Worm (Caenorhabditis elegans) whole organism, L4 larva: ENCODE data around the gene C04B4.2.
A peak's percentile ranks its signal among the peaks of the same experiment; 100 is the strongest.

Experiments used
- D1046.2 ChIP-seq: fragments of 200-800 bp; sonication (Bioruptor generic); IDR thresholded peaks from 2 replicates; pipeline ENCODE4 v1.3.6; 2022; ENCODE audit warnings: missing genetic modification characterization, missing compliant biosample characterization
- F26F4.8 ChIP-seq: fragments of 200-800 bp; sonication (Bioruptor generic); conservative IDR thresholded peaks from 2 replicates; pipeline ENCODE4 v1.3.6; 2022; ENCODE audit warnings: missing genetic modification characterization, missing compliant biosample characterization
- F37D6.2 ChIP-seq: sonication (generic microtip); optimal IDR thresholded peaks from 2 replicates; lab custom pipeline; 2016; ENCODE audit warnings: mild to moderate bottlenecking, missing genetic modification characterization, missing compliant biosample characterization
- Y5F2A.4 ChIP-seq: fragments of 200-800 bp; sonication (Bioruptor generic); optimal IDR thresholded peaks from 2 replicates; lab custom pipeline; 2018; ENCODE audit warnings: mild to moderate bottlenecking, missing genetic modification characterization, missing compliant biosample characterization
- aha-1 ChIP-seq: fragments of 150-350 bp; peaks from one replicate; lab custom pipeline; 2014; ENCODE audit warnings: missing biosample characterization, missing genetic modification characterization
- ama-1 ChIP-seq: fragments of 150-350 bp; optimal IDR thresholded peaks from 2 replicates; lab custom pipeline; 2014; ENCODE audit warnings: inconsistent platforms, mixed read lengths
- ceh-20 ChIP-seq: fragments of 200-800 bp; sonication (Bioruptor generic); IDR thresholded peaks from 2 replicates; pipeline ENCODE4 v1.3.6; 2022; ENCODE audit warnings: missing genetic modification reagents, missing genetic modification characterization, missing compliant biosample characterization
- ceh-44 ChIP-seq: fragments of 200-800 bp; sonication (Bioruptor generic); IDR thresholded peaks from 2 replicates; pipeline ENCODE4 v1.3.6; 2022; ENCODE audit warnings: missing genetic modification reagents, missing genetic modification characterization, missing compliant biosample characterization
- ceh-82 ChIP-seq: sonication (generic microtip); optimal IDR thresholded peaks from 2 replicates; lab custom pipeline; 2017; ENCODE audit warnings: missing biosample characterization, missing genetic modification characterization
- ces-1 ChIP-seq: fragments of 150-350 bp; sonication (generic microtip); optimal IDR thresholded peaks from 4 replicates; lab custom pipeline; 2014; ENCODE audit warnings: missing biosample characterization, missing genetic modification reagents, missing genetic modification characterization
- daf-19 ChIP-seq: fragments of 200-800 bp; sonication (Bioruptor generic); conservative IDR thresholded peaks from 2 replicates; pipeline ENCODE4 v1.3.6; 2022; ENCODE audit warnings: missing genetic modification characterization, missing compliant biosample characterization
- dmd-8 ChIP-seq: fragments of 200-800 bp; sonication (Bioruptor generic); IDR thresholded peaks from 2 replicates; pipeline ENCODE4 v1.3.6; 2022; ENCODE audit warnings: missing genetic modification characterization, missing compliant biosample characterization
- dmd-9 ChIP-seq: fragments of 200-800 bp; sonication (Bioruptor generic); IDR thresholded peaks from 2 replicates; pipeline ENCODE4 v1.3.6; 2022; ENCODE audit warnings: missing genetic modification reagents, missing genetic modification characterization, missing compliant biosample characterization
- dpl-1 ChIP-seq: fragments of 150-350 bp; optimal IDR thresholded peaks from 2 replicates; lab custom pipeline; 2014; ENCODE audit warnings: missing biosample characterization, missing genetic modification reagents, missing genetic modification characterization
- dve-1 ChIP-seq: sonication (generic microtip); optimal IDR thresholded peaks from 2 replicates; lab custom pipeline; 2017; ENCODE audit warnings: antibody characterized with exemption, mild to moderate bottlenecking, missing genetic modification characterization, missing compliant biosample characterization; ENCODE audit not compliant: insufficient read depth
- egl-43 ChIP-seq: fragments of 200-800 bp; sonication (Bioruptor generic); IDR thresholded peaks from 2 replicates; pipeline ENCODE4 v1.3.6; 2022; ENCODE audit warnings: missing genetic modification reagents, missing genetic modification characterization, missing compliant biosample characterization
- fkh-10 ChIP-seq: fragments of 150-350 bp; optimal IDR thresholded peaks from 2 replicates; lab custom pipeline; 2014; ENCODE audit warnings: missing biosample characterization, missing genetic modification reagents, missing genetic modification characterization
- fos-1 ChIP-seq: fragments of 150-350 bp; optimal IDR thresholded peaks from 2 replicates; lab custom pipeline; 2014; ENCODE audit warnings: missing biosample characterization, missing genetic modification characterization
- hif-1 ChIP-seq, 2 experiments: sonication (generic microtip); optimal IDR thresholded peaks; 2 replicates each; lab custom pipeline; 2016 to 2017; ENCODE audit warnings: missing compliant biosample characterization in 2 of 2, missing genetic modification characterization in 2 of 2, missing genetic modification reagents in 2 of 2, missing genotype in 2 of 2, mild to moderate bottlenecking in 1 of 2
- hlh-11 ChIP-seq: fragments of 200-800 bp; sonication (Bioruptor generic); optimal IDR thresholded peaks from 2 replicates; lab custom pipeline; 2018; ENCODE audit warnings: mild to moderate bottlenecking, missing genetic modification characterization, missing compliant biosample characterization
- lin-39 ChIP-seq: fragments of 150-350 bp; optimal IDR thresholded peaks from 2 replicates; lab custom pipeline; 2014; ENCODE audit warnings: missing biosample characterization, missing genetic modification reagents, missing genetic modification characterization
- mdt-29 ChIP-seq: fragments of 200-800 bp; sonication (Bioruptor generic); IDR thresholded peaks from 2 replicates; pipeline ENCODE4 v1.3.6; 2022; ENCODE audit warnings: missing genetic modification reagents, missing genetic modification characterization, missing compliant biosample characterization
- mep-1 ChIP-seq: fragments of 150-350 bp; sonication (generic microtip); optimal IDR thresholded peaks from 3 replicates; lab custom pipeline; 2014; ENCODE audit warnings: missing biosample characterization, missing genetic modification characterization
- mxl-2 ChIP-seq: fragments of 200-800 bp; sonication (Bioruptor generic); conservative IDR thresholded peaks from 2 replicates; pipeline ENCODE4 v1.3.6; 2022; ENCODE audit warnings: missing genetic modification reagents, missing genetic modification characterization, missing compliant biosample characterization
- mxl-3 ChIP-seq: fragments of 200-800 bp; sonication (Bioruptor generic); optimal IDR thresholded peaks from 2 replicates; lab custom pipeline; 2018; ENCODE audit warnings: mild to moderate bottlenecking, missing genetic modification characterization, missing compliant biosample characterization
- nhr-237 ChIP-seq: sonication (generic microtip); optimal IDR thresholded peaks from 2 replicates; lab custom pipeline; 2017; ENCODE audit warnings: missing biosample characterization, missing genetic modification characterization
- nhr-41 ChIP-seq: fragments of 200-800 bp; sonication (Bioruptor generic); IDR thresholded peaks from 2 replicates; pipeline ENCODE4 v1.3.6; 2022; ENCODE audit warnings: missing genetic modification reagents, missing genetic modification characterization, missing compliant biosample characterization
- nhr-6 ChIP-seq: fragments of 150-350 bp; optimal IDR thresholded peaks from 2 replicates; lab custom pipeline; 2014; ENCODE audit warnings: missing biosample characterization, missing genetic modification characterization
- pqm-1 ChIP-seq: sonication (generic microtip); optimal IDR thresholded peaks from 2 replicates; lab custom pipeline; 2017; ENCODE audit warnings: missing biosample characterization, missing genetic modification characterization
- set-16 ChIP-seq: fragments of 200-800 bp; sonication (Bioruptor generic); IDR thresholded peaks from 2 replicates; pipeline ENCODE4 v1.3.6; 2022; ENCODE audit warnings: missing genetic modification reagents, missing genetic modification characterization, missing compliant biosample characterization
- snpc-1.2 ChIP-seq: fragments of 200-800 bp; sonication (Bioruptor generic); IDR thresholded peaks from 2 replicates; pipeline ENCODE4 v1.3.6; 2022; ENCODE audit warnings: missing genetic modification reagents, missing genetic modification characterization, missing compliant biosample characterization
- spr-1 ChIP-seq: sonication (generic microtip); optimal IDR thresholded peaks from 2 replicates; lab custom pipeline; 2016; ENCODE audit warnings: mild to moderate bottlenecking, missing genetic modification characterization, missing compliant biosample characterization
- tag-97 ChIP-seq: fragments of 200-800 bp; sonication (Bioruptor generic); IDR thresholded peaks from 2 replicates; pipeline ENCODE4 v1.3.6; 2022; ENCODE audit warnings: missing genetic modification characterization, missing compliant biosample characterization
- tra-1 ChIP-seq: fragments of 200-800 bp; sonication (Bioruptor generic); IDR thresholded peaks from 2 replicates; pipeline ENCODE4 v1.3.6; 2022; ENCODE audit warnings: missing genetic modification reagents, missing genetic modification characterization, missing compliant biosample characterization
- unc-62 ChIP-seq, 3 experiments: fragments of 150-350 bp in 1 of 3; sonication (generic microtip); optimal IDR thresholded peaks in 2 of 3; peaks in 1 of 3; 1 replicate in 1 of 3; 2 replicates in 2 of 3; lab custom pipeline; 2014 to 2017; ENCODE audit warnings: missing biosample characterization in 3 of 3, missing genetic modification characterization in 3 of 3, missing genetic modification reagents in 3 of 3, missing genotype in 1 of 3
- zip-11 ChIP-seq: fragments of 200-800 bp; sonication (Bioruptor generic); IDR thresholded peaks from 2 replicates; pipeline ENCODE4 v1.3.6; 2022; ENCODE audit warnings: missing genetic modification characterization, missing compliant biosample characterization
- zip-2 ChIP-seq: fragments of 150-350 bp; optimal IDR thresholded peaks from 2 replicates; lab custom pipeline; 2014; ENCODE audit warnings: missing biosample characterization, missing genetic modification characterization
- ztf-7 ChIP-seq: fragments of 150-350 bp; optimal IDR thresholded peaks from 2 replicates; lab custom pipeline; 2014; ENCODE audit warnings: missing biosample characterization, missing genetic modification characterization

Gene C04B4.2

DNA sequence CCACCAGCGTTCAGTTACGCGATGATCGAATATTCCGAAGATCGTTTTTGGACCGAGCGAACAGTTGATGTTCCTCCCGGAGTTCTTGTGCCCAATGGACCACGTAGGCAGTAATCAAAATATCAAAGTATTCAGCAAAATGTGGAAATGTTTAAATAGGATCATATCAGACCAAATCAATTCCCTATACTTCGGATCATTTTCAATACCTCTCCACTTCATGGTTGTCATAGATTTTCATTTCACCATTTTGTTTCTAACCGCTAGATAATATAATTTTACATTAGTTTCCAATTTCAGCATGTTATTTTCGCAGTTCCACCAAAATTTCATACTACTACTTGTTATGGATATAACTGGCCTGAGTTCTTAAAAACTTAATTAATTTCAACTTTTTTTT lies 34.5 kb downstream of the C04B4.2 start:
- TF ChIP-seq D1046.2 (no peak), tra-1 (GFP tag; lab: Robert Waterston, UW) (no peak), lin-39 (no peak), hif-1 (tag; optimal IDR thresholded peaks at IDR 0.05; lab: Kevin White, UChicago) (no peak), unc-62 (GFP tag; optimal IDR thresholded peaks at IDR 0.05 in 1 of 2; lab: Kevin White, UChicago) (peak in 1 of 2 experiments; percentile 91), unc-62 (tag; optimal IDR thresholded peaks at IDR 0.05; lab: Kevin White, UChicago) (no peak), ztf-7 (tag; lab: Kevin White, UChicago) (no peak), snpc-1.2 (GFP tag; lab: Robert Waterston, UW) (no peak), mep-1 (tag; lab: Kevin White, UChicago) (no peak), ceh-20 (GFP tag; lab: Robert Waterston, UW) (no peak)

DNA sequence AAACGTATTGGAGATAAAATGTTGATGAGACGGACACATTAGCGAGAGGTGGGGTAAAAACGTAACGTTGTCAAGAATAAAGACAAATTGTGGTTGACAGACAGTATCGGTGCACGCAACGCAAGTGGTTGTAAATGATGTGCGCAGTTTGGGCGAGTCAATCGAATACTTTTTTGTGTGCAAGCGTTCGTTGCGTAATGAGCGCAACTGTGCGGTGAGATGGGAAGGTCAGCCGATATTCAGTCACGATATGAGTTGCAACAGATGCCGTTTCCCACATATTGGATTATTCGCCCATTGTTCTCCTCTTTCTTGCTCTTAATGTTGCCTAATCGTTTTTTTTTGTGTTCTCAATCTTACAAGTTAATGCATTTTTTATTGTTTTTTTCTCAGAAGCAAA lies 37.7 kb downstream of the C04B4.2 start, which contains the start of gene ceh-40:
ceh-40 (minus strand) TSS at position 41 of the 400 bp plus-strand sequence.
- TF ChIP-seq unc-62 (GFP tag; optimal IDR thresholded peaks at IDR 0.05 in 1 of 2; lab: Kevin White, UChicago) (peak in 1 of 2 experiments; percentile 48), unc-62 (tag; optimal IDR thresholded peaks at IDR 0.05; lab: Kevin White, UChicago) (no peak), ztf-7 (tag; lab: Kevin White, UChicago) (no peak)

ce11 chrX:12321357-12321756 lies 38.3 kb downstream of the C04B4.2 start, which contains the start of gene F17A2.13:
Gene F17A2.13 (plus strand): TSS chrX:12321657.
- TF ChIP-seq mxl-2 (GFP tag; lab: Robert Waterston, UW) (no peak), spr-1 (tag; lab: Kevin White, UChicago) (no peak), ama-1 (lab: Kevin White, UChicago) (no peak), nhr-41 (GFP tag; lab: Robert Waterston, UW) (no peak), unc-62 (GFP tag; optimal IDR thresholded peaks at IDR 0.05 in 1 of 2; lab: Kevin White, UChicago) (no peak), unc-62 (tag; optimal IDR thresholded peaks at IDR 0.05; lab: Kevin White, UChicago) (no peak), ceh-44 (GFP tag; lab: Robert Waterston, UW) (no peak), nhr-237 (tag; lab: Kevin White, UChicago) (no peak), nhr-6 (tag; lab: Kevin White, UChicago) (no peak), F37D6.2 (tag; lab: Kevin White, UChicago) (no peak), fkh-10 (GFP tag; lab: Kevin White, UChicago) (no peak)

- TF ChIP-seq tag-97: no peak
- no peak for TF ChIP-seq dmd-8 (GFP tag; lab: Robert Waterston, UW)
- TF ChIP-seq aha-1 (tag; lab: Kevin White, UChicago): no peak
- no peak for TF ChIP-seq Y5F2A.4 (GFP tag; lab: Kevin White, UChicago)
- TF ChIP-seq ceh-82 (tag; lab: Kevin White, UChicago): no peak
- TF ChIP-seq hlh-11: no peak
- no peak for TF ChIP-seq egl-43
- TF ChIP-seq nhr-41 (GFP tag; lab: Robert Waterston, UW): no peak
- no peak for TF ChIP-seq fos-1
- TF ChIP-seq zip-2 (tag; lab: Kevin White, UChicago): no peak
- TF ChIP-seq ceh-44 (GFP tag; lab: Robert Waterston, UW): no peak
- no peak for TF ChIP-seq dpl-1 (GFP tag; lab: Kevin White, UChicago)
- no peak for TF ChIP-seq zip-11 (GFP tag; lab: Robert Waterston, UW)
- no peak for TF ChIP-seq ces-1 (GFP tag; lab: Kevin White, UChicago)
Measured at ce11 chrX:12323439-12323838, 40.4 kb downstream of the C04B4.2 start, which contains the start of gene srd-40. Gene srd-40 (plus strand): TSS chrX:12323739.

DNA sequence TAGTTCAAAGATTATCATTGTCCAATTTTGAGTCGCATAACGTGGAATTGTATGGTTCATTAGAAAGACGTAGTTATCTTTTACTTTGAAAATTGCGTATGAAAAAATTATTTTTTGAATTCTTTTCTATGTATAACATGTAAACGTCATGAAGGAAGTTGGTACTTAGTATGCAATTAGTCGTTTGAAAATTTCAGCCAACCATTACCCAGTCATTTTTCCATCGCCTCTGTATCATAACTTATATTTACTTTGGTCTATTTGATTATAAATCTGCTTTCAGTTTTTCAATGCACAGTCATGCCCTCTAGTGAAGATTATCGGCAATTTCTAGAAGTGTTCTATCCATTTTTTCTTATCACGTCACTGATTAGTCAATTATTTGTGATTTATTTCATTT lies 43.3 kb downstream of the C04B4.2 start, which contains the start of gene srd-41:
srd-41 (plus strand) TSS at position 301 of the 400 bp plus-strand sequence.
- no peak for TF ChIP-seq dve-1 (tag; lab: Kevin White, UChicago)
- no peak for TF ChIP-seq set-16 (GFP tag; lab: Robert Waterston, UW)
- TF ChIP-seq tra-1 (GFP tag; lab: Robert Waterston, UW): no peak
- TF ChIP-seq snpc-1.2 (GFP tag; lab: Robert Waterston, UW): no peak
- no peak for TF ChIP-seq dpl-1 (GFP tag; lab: Kevin White, UChicago)
- no peak for TF ChIP-seq F26F4.8 (GFP tag; lab: Robert Waterston, UW)
- TF ChIP-seq mdt-29 (GFP tag; lab: Robert Waterston, UW): no peak
- no peak for TF ChIP-seq dmd-9 (GFP tag; lab: Robert Waterston, UW)
- TF ChIP-seq daf-19: no peak
- no peak for TF ChIP-seq mxl-3 (GFP tag; lab: Kevin White, UChicago)
- TF ChIP-seq nhr-6 (tag; lab: Kevin White, UChicago): no peak
- TF ChIP-seq pqm-1: no peak
- TF ChIP-seq nhr-237 (tag; lab: Kevin White, UChicago): no peak
